Worm (Caenorhabditis elegans): ENCODE data around the gene C44B12.9.

- TF ChIP-seq mls-2 (tag; optimal IDR thresholded peaks at IDR 0.05) (no peak), ztf-11 (tag; optimal IDR thresholded peaks at IDR 0.05) (no peak), lin-32 (GFP tag; optimal IDR thresholded peaks at IDR 0.05) (no peak), mep-1 (tag; optimal IDR thresholded peaks at IDR 0.05) (no peak), blmp-1 (tag; optimal IDR thresholded peaks at IDR 0.05) (no peak), nhr-237 (tag; optimal IDR thresholded peaks at IDR 0.05) (no peak), unc-120 (tag; optimal IDR thresholded peaks at IDR 0.05; ENCODE audit: poor library complexity, severe bottlenecking) (no peak), bed-3 (GFP tag; optimal IDR thresholded peaks at IDR 0.05) (no peak), pha-4 (tag; optimal IDR thresholded peaks at IDR 0.05) (no peak), unc-62 (GFP tag; optimal IDR thresholded peaks at IDR 0.05) (no peak), nhr-28 (tag; optimal IDR thresholded peaks at IDR 0.05) (no peak), elt-1 (tag; optimal IDR thresholded peaks at IDR 0.05; ENCODE audit: borderline replicate concordance, insufficient read depth) (no peak), elt-3 (tag; optimal IDR thresholded peaks at IDR 0.05) (no peak)
These were observed 49.7 kb downstream of the C44B12.9 start, which contains the start of gene dcap-1 for ce11 chrIV:1054736-1055135.
